Worm (Caenorhabditis elegans) whole organism, L3 larva: Measurements from ENCODE around the gene K03B8.4.

Experiments
- R02D3.7 ChIP-seq: fragments of 150-350 bp; optimal IDR thresholded peaks from 2 replicates; lab custom pipeline; 2014; ENCODE audit warnings: missing biosample characterization, missing genetic modification characterization
- ama-1 ChIP-seq: fragments of 150-350 bp; optimal IDR thresholded peaks from 2 replicates; lab custom pipeline; 2018
- ceh-16 ChIP-seq: sonication (generic microtip); optimal IDR thresholded peaks from 2 replicates; lab custom pipeline; 2017; ENCODE audit warnings: missing biosample characterization, missing genetic modification characterization
- egl-27 ChIP-seq: sonication (generic microtip); optimal IDR thresholded peaks from 4 replicates; lab custom pipeline; 2017; ENCODE audit warnings: missing biosample characterization, missing genetic modification reagents, missing genetic modification characterization
- elt-1 ChIP-seq: fragments of 150-350 bp; optimal IDR thresholded peaks from 2 replicates; lab custom pipeline; 2014; ENCODE audit warnings: missing biosample characterization, missing genetic modification characterization
- elt-2 ChIP-seq: sonication (generic microtip); optimal IDR thresholded peaks from 2 replicates; lab custom pipeline; 2016; ENCODE audit warnings: missing genetic modification reagents, mild to moderate bottlenecking, missing genetic modification characterization, missing compliant biosample characterization
- fkh-10 ChIP-seq: sonication (generic microtip); optimal IDR thresholded peaks from 2 replicates; lab custom pipeline; 2017; ENCODE audit warnings: missing biosample characterization, missing genetic modification reagents, missing genetic modification characterization
- fkh-2 ChIP-seq: fragments of 150-350 bp; optimal IDR thresholded peaks from 2 replicates; lab custom pipeline; 2014; ENCODE audit warnings: missing biosample characterization, missing genetic modification reagents, missing genetic modification characterization
- fos-1 ChIP-seq: fragments of 150-350 bp; optimal IDR thresholded peaks from 2 replicates; lab custom pipeline; 2014; ENCODE audit warnings: missing biosample characterization, missing genetic modification characterization
- jun-1 ChIP-seq: fragments of 150-350 bp; optimal IDR thresholded peaks from 2 replicates; lab custom pipeline; 2014; ENCODE audit warnings: missing biosample characterization, missing genetic modification reagents, missing genetic modification characterization
- nfya-1 ChIP-seq: sonication (generic microtip); optimal IDR thresholded peaks from 2 replicates; lab custom pipeline; 2017; ENCODE audit warnings: missing genetic modification characterization, mild to moderate bottlenecking, missing compliant biosample characterization, antibody characterized with exemption, moderate library complexity; ENCODE audit not compliant: insufficient read depth
- nhr-11 ChIP-seq: fragments of 150-350 bp; optimal IDR thresholded peaks from 2 replicates; lab custom pipeline; 2014; ENCODE audit warnings: missing biosample characterization, missing genetic modification characterization
- nhr-12 ChIP-seq: fragments of 150-350 bp; optimal IDR thresholded peaks from 2 replicates; lab custom pipeline; 2014; ENCODE audit warnings: missing biosample characterization, missing genetic modification characterization
- nhr-25 ChIP-seq: sonication (generic microtip); optimal IDR thresholded peaks from 2 replicates; lab custom pipeline; 2017; ENCODE audit warnings: missing biosample characterization, missing genetic modification characterization
- nhr-43 ChIP-seq: sonication (generic microtip); optimal IDR thresholded peaks from 2 replicates; lab custom pipeline; 2016; ENCODE audit warnings: mild to moderate bottlenecking, missing genetic modification characterization, missing compliant biosample characterization; ENCODE audit not compliant: poor library complexity, severe bottlenecking
- nhr-76 ChIP-seq: fragments of 150-350 bp; sonication (generic microtip); optimal IDR thresholded peaks from 5 replicates; lab custom pipeline; 2014; ENCODE audit warnings: missing biosample characterization, missing genetic modification characterization
- skn-1 ChIP-seq: fragments of 150-350 bp; optimal IDR thresholded peaks from 2 replicates; lab custom pipeline; 2014; ENCODE audit warnings: missing biosample characterization, missing genetic modification characterization
- tbx-2 ChIP-seq: sonication (generic microtip); optimal IDR thresholded peaks from 2 replicates; lab custom pipeline; 2016; ENCODE audit warnings: mild to moderate bottlenecking, missing genetic modification characterization, missing compliant biosample characterization
- unc-39 ChIP-seq: sonication (generic microtip); optimal IDR thresholded peaks from 4 replicates; lab custom pipeline; 2017; ENCODE audit warnings: missing biosample characterization, missing genetic modification characterization
- unc-62 ChIP-seq: fragments of 150-350 bp; sonication (generic microtip); optimal IDR thresholded peaks from 4 replicates; lab custom pipeline; 2014; ENCODE audit warnings: missing biosample characterization, missing genetic modification reagents, missing genetic modification characterization
- zag-1 ChIP-seq: fragments of 150-350 bp; optimal IDR thresholded peaks from 2 replicates; lab custom pipeline; 2014; ENCODE audit warnings: missing biosample characterization, missing genetic modification characterization
- ztf-4 ChIP-seq: fragments of 150-350 bp; optimal IDR thresholded peaks from 2 replicates; lab custom pipeline; 2014; ENCODE audit warnings: missing biosample characterization, missing genetic modification characterization

K03B8.4 gene

ce11 chrV:11351263-11351662 lies 43.7 kb downstream of the K03B8.4 start:
- TF ChIP-seq fkh-10: peak; percentile 35
- TF ChIP-seq elt-2: no peak

- TF ChIP-seq nhr-12 (tag; lab: Kevin White, UChicago): no peak
- TF ChIP-seq nhr-43 (tag; lab: Kevin White, UChicago): peak; percentile 30
These were observed 48.0 kb downstream of the K03B8.4 start, which contains the start of gene grl-7 for ce11 chrV:11346912-11347311. Gene grl-7 (minus strand): TSS chrV:11347012.

- TF ChIP-seq nhr-25: no peak
- TF ChIP-seq nhr-11 (tag; lab: Kevin White, UChicago): no peak
- TF ChIP-seq zag-1 (tag; lab: Kevin White, UChicago): no peak
- TF ChIP-seq skn-1: no peak
- no peak for TF ChIP-seq fkh-2 (tag; lab: Kevin White, UChicago)
- no peak for TF ChIP-seq ceh-16
- TF ChIP-seq nhr-76 (tag; lab: Kevin White, UChicago): no peak
- no peak for TF ChIP-seq unc-39 (tag; lab: Kevin White, UChicago)
- TF ChIP-seq unc-62 (GFP tag; lab: Kevin White, UChicago): no peak
- no peak for TF ChIP-seq ztf-4 (tag; lab: Kevin White, UChicago)
- no peak for TF ChIP-seq elt-1 (tag; lab: Kevin White, UChicago)
- TF ChIP-seq jun-1 (tag; lab: Kevin White, UChicago): no peak
- TF ChIP-seq ama-1 (lab: Kevin White, UChicago): no peak
- no peak for TF ChIP-seq tbx-2
- TF ChIP-seq egl-27 (tag; lab: Kevin White, UChicago): no peak
- no peak for TF ChIP-seq nfya-1 (tag; lab: Kevin White, UChicago)
- TF ChIP-seq R02D3.7 (tag; lab: Kevin White, UChicago): no peak
- no peak for TF ChIP-seq fos-1 (tag; lab: Kevin White, UChicago)
- TF ChIP-seq, all 47 proteins: peak for 0
These were observed 50.0 kb downstream of the K03B8.4 start for ce11 chrV:11344816-11345336.
